Fruit fly (Drosophila melanogaster): ENCODE results near the gene IPIP.

Gene IPIP

DNA sequence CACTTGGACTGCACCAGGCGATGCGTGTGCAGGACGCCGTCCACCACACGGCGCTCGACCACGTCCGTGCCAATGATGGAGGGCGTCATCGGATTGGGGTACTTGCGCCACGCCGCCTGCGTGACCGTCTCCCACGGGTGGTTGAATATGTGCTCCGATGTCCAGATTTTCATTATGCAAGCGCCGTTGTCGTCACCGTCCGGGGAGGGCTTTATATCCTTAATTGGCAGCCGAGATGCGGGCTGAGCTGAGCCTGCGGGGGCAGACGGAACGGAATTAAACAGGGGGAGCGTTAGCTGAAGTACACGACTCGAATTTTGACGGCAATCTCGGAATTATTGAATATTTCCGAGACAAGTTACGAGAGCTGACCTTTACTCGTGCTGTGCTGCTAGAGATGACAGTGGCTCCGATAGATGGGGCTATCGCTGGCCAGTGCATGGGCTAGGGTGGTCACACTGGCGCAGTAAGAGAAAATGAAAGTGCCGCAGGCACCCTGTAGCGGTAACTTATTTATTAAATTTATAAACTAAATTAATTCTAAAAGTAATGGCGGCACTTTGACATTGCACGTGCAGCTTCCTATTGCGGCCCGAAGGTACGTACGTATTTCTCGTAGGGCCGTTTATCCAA lies at the start of gene IPIP:
Gene IPIP (plus strand): TSS at position 475 of the 633 bp plus-strand sequence.
- no peak for TF ChIP-seq h (optimal IDR thresholded peaks at IDR 0.05)
- TF ChIP-seq psq (optimal IDR thresholded peaks at IDR 0.05): no peak

dm6 chr2L:5998383-5998782 lies 49.4 kb upstream of the IPIP start:
- no peak for TF ChIP-seq ttk (optimal IDR thresholded peaks at IDR 0.05)
- no peak for TF ChIP-seq insv (optimal IDR thresholded peaks at IDR 0.05)
- TF ChIP-seq psq (optimal IDR thresholded peaks at IDR 0.05): no peak
- no peak for TF ChIP-seq Sin3A (optimal IDR thresholded peaks at IDR 0.05)
- no peak for TF ChIP-seq Myc (optimal IDR thresholded peaks at IDR 0.05)
- no peak for TF ChIP-seq h (optimal IDR thresholded peaks at IDR 0.05)

- TF ChIP-seq Sin3A (optimal IDR thresholded peaks at IDR 0.05) (no peak), Myc (optimal IDR thresholded peaks at IDR 0.05) (no peak), h (optimal IDR thresholded peaks at IDR 0.05) (no peak), insv (optimal IDR thresholded peaks at IDR 0.05) (no peak), ttk (optimal IDR thresholded peaks at IDR 0.05) (no peak), psq (optimal IDR thresholded peaks at IDR 0.05) (no peak)
Observed at dm6 chr2L:5999247-5999646, 48.6 kb upstream of the IPIP start, which contains the start of gene Kdm5. TSS of gene Kdm5 (minus strand) at chr2L:5999501.

DNA sequence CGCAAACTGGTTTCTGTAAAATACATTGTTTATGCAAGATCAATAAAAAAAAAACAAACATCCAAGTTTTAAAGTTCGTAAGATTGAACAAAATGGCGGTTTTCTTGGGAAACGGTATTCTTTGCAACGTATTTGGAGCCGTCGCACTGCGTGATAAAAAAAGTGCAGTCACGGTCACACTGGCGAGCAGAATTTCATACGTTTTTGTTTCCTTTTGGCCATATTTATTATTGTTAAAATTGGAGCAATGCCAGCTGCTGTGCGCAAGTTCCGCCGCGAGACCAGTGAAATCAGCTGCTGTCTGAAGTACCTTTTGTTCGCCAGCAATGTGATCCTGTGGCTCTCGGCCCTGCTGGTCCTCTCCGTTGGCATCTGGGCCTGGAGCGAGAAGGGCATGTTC lies 47.7 kb upstream of the IPIP start, which contains the start of gene Tsp26A:
Gene Tsp26A (plus strand): TSS at position 164 of the 400 bp plus-strand sequence.
- no peak for TF ChIP-seq Myc (optimal IDR thresholded peaks at IDR 0.05)
- no peak for TF ChIP-seq psq (optimal IDR thresholded peaks at IDR 0.05)
- TF ChIP-seq ttk (optimal IDR thresholded peaks at IDR 0.05): no peak
- TF ChIP-seq insv (optimal IDR thresholded peaks at IDR 0.05): no peak
- TF ChIP-seq Sin3A (optimal IDR thresholded peaks at IDR 0.05): no peak
- TF ChIP-seq h (optimal IDR thresholded peaks at IDR 0.05): no peak

DNA sequence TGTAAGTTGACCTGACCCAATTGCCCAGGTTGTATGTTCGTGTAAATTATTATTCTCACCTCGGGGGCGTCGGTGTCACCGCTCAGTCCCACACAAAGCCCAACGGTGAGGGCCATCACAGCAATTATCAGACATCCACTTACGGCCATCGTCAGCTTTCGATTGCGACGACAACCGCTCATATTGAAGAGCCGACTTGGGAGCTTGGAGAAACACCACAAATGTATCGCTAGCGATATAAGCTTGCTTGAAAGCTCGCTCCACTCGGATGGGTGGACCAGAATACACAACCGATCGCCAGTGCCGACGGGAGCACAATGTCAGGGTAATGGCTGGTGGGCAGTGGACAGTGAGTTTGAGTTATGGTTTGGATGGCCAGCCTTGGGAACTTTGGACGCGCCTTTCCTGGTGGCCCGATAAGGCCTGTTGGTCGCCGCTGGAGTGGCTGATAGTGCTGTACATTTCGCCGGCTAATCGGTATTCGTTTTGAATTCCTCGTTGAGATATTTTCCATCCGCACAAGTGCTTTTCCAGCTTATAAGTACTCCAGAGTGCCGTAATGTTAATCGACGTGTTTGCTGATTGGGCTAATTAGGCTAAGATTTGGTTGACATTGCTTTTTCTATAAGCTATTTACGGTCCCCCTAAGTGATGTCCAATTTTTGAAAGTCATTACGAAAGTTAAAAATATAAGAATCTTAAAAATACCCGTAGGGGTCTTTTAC lies 41.1 kb upstream of the IPIP start, which contains the start of gene Gal:
Gene Gal (minus strand): TSS at position 320 of the 725 bp plus-strand sequence.
- TF ChIP-seq Sin3A (optimal IDR thresholded peaks at IDR 0.05) (no peak), psq (optimal IDR thresholded peaks at IDR 0.05) (no peak), insv (optimal IDR thresholded peaks at IDR 0.05) (no peak), h (optimal IDR thresholded peaks at IDR 0.05) (no peak), ttk (optimal IDR thresholded peaks at IDR 0.05) (no peak), Myc (optimal IDR thresholded peaks at IDR 0.05) (no peak)

dm6 chr2L:6012303-6013070 lies 35.3 kb upstream of the IPIP start, which contains the start of gene CG9098:
TSS of gene CG9098 (minus strand) at chr2L:6012338.
- TF ChIP-seq Sin3A (optimal IDR thresholded peaks at IDR 0.05) (no peak), Myc (optimal IDR thresholded peaks at IDR 0.05) (no peak)

- TF ChIP-seq h (optimal IDR thresholded peaks at IDR 0.05) (no peak), psq (optimal IDR thresholded peaks at IDR 0.05) (no peak), Sin3A (optimal IDR thresholded peaks at IDR 0.05) (no peak), ttk (optimal IDR thresholded peaks at IDR 0.05) (no peak), Myc (optimal IDR thresholded peaks at IDR 0.05) (no peak), insv (optimal IDR thresholded peaks at IDR 0.05) (no peak)
Observed at dm6 chr2L:6013071-6013417, 34.8 kb upstream of the IPIP start.

dm6 chr2L:6019352-6020131 lies 28.3 kb upstream of the IPIP start, which contains the start of gene H2.0:
TSS of gene H2.0 (minus strand) at chr2L:6019402.
- no peak for TF ChIP-seq psq (optimal IDR thresholded peaks at IDR 0.05)
- no peak for TF ChIP-seq Sin3A (optimal IDR thresholded peaks at IDR 0.05)
- TF ChIP-seq ttk (optimal IDR thresholded peaks at IDR 0.05): no peak
- TF ChIP-seq insv (optimal IDR thresholded peaks at IDR 0.05): no peak
- TF ChIP-seq h (optimal IDR thresholded peaks at IDR 0.05): no peak
- TF ChIP-seq Myc (optimal IDR thresholded peaks at IDR 0.05): no peak

- no peak for TF ChIP-seq Myc (optimal IDR thresholded peaks at IDR 0.05)
- no peak for TF ChIP-seq Sin3A (optimal IDR thresholded peaks at IDR 0.05)
- no peak for TF ChIP-seq h (optimal IDR thresholded peaks at IDR 0.05)
- no peak for TF ChIP-seq ttk (optimal IDR thresholded peaks at IDR 0.05)
- TF ChIP-seq psq (optimal IDR thresholded peaks at IDR 0.05): no peak
- no peak for TF ChIP-seq insv (optimal IDR thresholded peaks at IDR 0.05)
Observed at dm6 chr2L:6020535-6020934, 27.3 kb upstream of the IPIP start, which contains the start of gene CG13996. TSS of gene CG13996 (plus strand) at chr2L:6020835.

- TF ChIP-seq Myc (optimal IDR thresholded peaks at IDR 0.05) (no peak), psq (optimal IDR thresholded peaks at IDR 0.05) (no peak), Sin3A (optimal IDR thresholded peaks at IDR 0.05) (no peak), insv (optimal IDR thresholded peaks at IDR 0.05) (no peak), h (optimal IDR thresholded peaks at IDR 0.05) (no peak), ttk (optimal IDR thresholded peaks at IDR 0.05) (no peak)
Observed at dm6 chr2L:6022793-6023192, 25.0 kb upstream of the IPIP start.

- TF ChIP-seq ttk (optimal IDR thresholded peaks at IDR 0.05): no peak
- no peak for TF ChIP-seq psq (optimal IDR thresholded peaks at IDR 0.05)
- no peak for TF ChIP-seq insv (optimal IDR thresholded peaks at IDR 0.05)
- TF ChIP-seq Myc (optimal IDR thresholded peaks at IDR 0.05): no peak
- no peak for TF ChIP-seq Sin3A (optimal IDR thresholded peaks at IDR 0.05)
Observed at dm6 chr2L:6024345-6024907, 23.4 kb upstream of the IPIP start, which contains the start of gene CG9107. TSS of gene CG9107 (minus strand) at chr2L:6024539.
